Worm (Caenorhabditis elegans) whole organism, L4/young adult: ENCODE measurements around the gene rbm-28.

Source experiments
- W03F9.2 ChIP-seq: fragments of 150-350 bp; optimal IDR thresholded peaks from 2 replicates; lab custom pipeline; 2014; ENCODE audit warnings: missing biosample characterization, missing genetic modification characterization
- dao-5 ChIP-seq: sonication (generic microtip); optimal IDR thresholded peaks from 2 replicates; lab custom pipeline; 2016; ENCODE audit warnings: missing genotype, missing genetic modification characterization, moderate library complexity, missing compliant biosample characterization
- him-1 ChIP-seq: sonication (generic microtip); optimal IDR thresholded peaks from 2 replicates; lab custom pipeline; 2016; ENCODE audit warnings: missing genotype, missing genetic modification reagents, missing genetic modification characterization, missing compliant biosample characterization

ce11 chrII:14813106-14813505, 44.0 kb upstream of the rbm-28 start:
- TF ChIP-seq W03F9.2 (tag; lab: Kevin White, UChicago) (no peak), him-1 (tag; lab: Kevin White, UChicago) (no peak), dao-5 (tag; lab: Kevin White, UChicago) (no peak)
